Worm (Caenorhabditis elegans) whole organism, L4 larva: ENCODE measurements around the gene C30F2.4.
A peak's percentile ranks its signal among the peaks of the same experiment; 100 is the strongest.

Experiments used
- F10B5.3 ChIP-seq: sonication (generic microtip); optimal IDR thresholded peaks from 2 replicates; lab custom pipeline; 2016; ENCODE audit warnings: mild to moderate bottlenecking, missing genetic modification characterization, missing compliant biosample characterization
- F44E2.7 ChIP-seq: fragments of 200-800 bp; sonication (Bioruptor generic); IDR thresholded peaks from 2 replicates; pipeline ENCODE4 v2.1.2; 2022; ENCODE audit warnings: missing genetic modification characterization, missing compliant biosample characterization
- F49E8.2 ChIP-seq: sonication (generic microtip); optimal IDR thresholded peaks from 2 replicates; lab custom pipeline; 2016; ENCODE audit warnings: missing compliant biosample characterization, mild to moderate bottlenecking, missing genetic modification characterization, borderline replicate concordance
- T20F7.1 ChIP-seq: fragments of 200-800 bp; sonication (Bioruptor generic); optimal IDR thresholded peaks from 2 replicates; lab custom pipeline; 2018; ENCODE audit warnings: mild to moderate bottlenecking, missing genetic modification characterization, missing compliant biosample characterization
- attf-4 ChIP-seq: sonication (generic microtip); optimal IDR thresholded peaks from 3 replicates; lab custom pipeline; 2017; ENCODE audit warnings: missing biosample characterization, missing genetic modification characterization
- ceh-32 ChIP-seq: sonication (generic microtip); optimal IDR thresholded peaks from 2 replicates; lab custom pipeline; 2016; ENCODE audit warnings: mild to moderate bottlenecking, missing genetic modification characterization, missing compliant biosample characterization; ENCODE audit not compliant: poor library complexity
- ceh-62 ChIP-seq: sonication (generic microtip); optimal IDR thresholded peaks from 2 replicates; lab custom pipeline; 2017; ENCODE audit warnings: missing biosample characterization, missing genetic modification characterization
- ceh-82 ChIP-seq: sonication (generic microtip); optimal IDR thresholded peaks from 2 replicates; lab custom pipeline; 2017; ENCODE audit warnings: missing biosample characterization, missing genetic modification characterization
- ces-1 ChIP-seq: fragments of 150-350 bp; sonication (generic microtip); optimal IDR thresholded peaks from 4 replicates; lab custom pipeline; 2014; ENCODE audit warnings: missing biosample characterization, missing genetic modification reagents, missing genetic modification characterization
- cey-2 ChIP-seq: sonication (generic microtip); optimal IDR thresholded peaks from 3 replicates; lab custom pipeline; 2017; ENCODE audit warnings: missing genetic modification characterization, mild to moderate bottlenecking, missing compliant biosample characterization, antibody characterized with exemption, borderline replicate concordance; ENCODE audit not compliant: insufficient read depth
- daf-16 ChIP-seq, 3 experiments: sonication (generic microtip); optimal IDR thresholded peaks; 2 replicates each; lab custom pipeline; 2016 to 2017; ENCODE audit warnings: missing genetic modification characterization in 3 of 3, missing genetic modification reagents in 3 of 3, mild to moderate bottlenecking in 2 of 3, missing compliant biosample characterization in 2 of 3, missing biosample characterization in 1 of 3, moderate library complexity in 1 of 3
- daf-19 ChIP-seq: fragments of 200-800 bp; sonication (Bioruptor generic); conservative IDR thresholded peaks from 2 replicates; pipeline ENCODE4 v1.3.6; 2022; ENCODE audit warnings: missing genetic modification characterization, missing compliant biosample characterization
- daf-8 ChIP-seq: fragments of 200-800 bp; sonication (Bioruptor generic); IDR thresholded peaks from 2 replicates; pipeline ENCODE4 v1.3.6; 2022; ENCODE audit warnings: missing genetic modification characterization, missing compliant biosample characterization
- dmd-6 ChIP-seq: fragments of 200-800 bp; sonication (Bioruptor generic); IDR thresholded peaks from 2 replicates; pipeline ENCODE4 v1.3.6; 2022; ENCODE audit warnings: missing genetic modification reagents, missing genetic modification characterization, missing compliant biosample characterization
- dmd-9 ChIP-seq: fragments of 200-800 bp; sonication (Bioruptor generic); IDR thresholded peaks from 2 replicates; pipeline ENCODE4 v1.3.6; 2022; ENCODE audit warnings: missing genetic modification reagents, missing genetic modification characterization, missing compliant biosample characterization
- dpl-1 ChIP-seq: fragments of 150-350 bp; optimal IDR thresholded peaks from 2 replicates; lab custom pipeline; 2014; ENCODE audit warnings: missing biosample characterization, missing genetic modification reagents, missing genetic modification characterization
- duxl-1 ChIP-seq: sonication (generic microtip); optimal IDR thresholded peaks from 2 replicates; lab custom pipeline; 2016; ENCODE audit warnings: mild to moderate bottlenecking, missing genetic modification characterization, moderate library complexity, missing compliant biosample characterization; ENCODE audit not compliant: poor library complexity
- dve-1 ChIP-seq: sonication (generic microtip); optimal IDR thresholded peaks from 2 replicates; lab custom pipeline; 2017; ENCODE audit warnings: antibody characterized with exemption, mild to moderate bottlenecking, missing genetic modification characterization, missing compliant biosample characterization; ENCODE audit not compliant: insufficient read depth
- fos-1 ChIP-seq: fragments of 150-350 bp; optimal IDR thresholded peaks from 2 replicates; lab custom pipeline; 2014; ENCODE audit warnings: missing biosample characterization, missing genetic modification characterization
- gei-8 ChIP-seq: fragments of 200-800 bp; sonication (Bioruptor generic); optimal IDR thresholded peaks from 2 replicates; lab custom pipeline; 2018; ENCODE audit warnings: mild to moderate bottlenecking, missing genetic modification characterization, missing compliant biosample characterization
- hlh-11 ChIP-seq: fragments of 200-800 bp; sonication (Bioruptor generic); optimal IDR thresholded peaks from 2 replicates; lab custom pipeline; 2018; ENCODE audit warnings: mild to moderate bottlenecking, missing genetic modification characterization, missing compliant biosample characterization
- hmg-1.1 ChIP-seq: fragments of 200-800 bp; sonication (Bioruptor generic); IDR thresholded peaks from 2 replicates; pipeline ENCODE4 v1.3.6; 2022; ENCODE audit warnings: missing genetic modification reagents, missing genetic modification characterization, missing compliant biosample characterization
- lin-13 ChIP-seq: fragments of 150-350 bp; optimal IDR thresholded peaks from 2 replicates; lab custom pipeline; 2014; ENCODE audit warnings: missing biosample characterization, missing genetic modification reagents, missing genetic modification characterization
- lin-29 ChIP-seq: fragments of 200-800 bp; sonication (Bioruptor generic); IDR thresholded peaks from 2 replicates; pipeline ENCODE4 v1.3.6; 2022; ENCODE audit warnings: missing genetic modification reagents, missing genetic modification characterization, missing compliant biosample characterization
- lin-38 ChIP-seq: fragments of 200-800 bp; sonication (Bioruptor generic); IDR thresholded peaks from 2 replicates; pipeline ENCODE4 v1.3.6; 2022; ENCODE audit warnings: missing genetic modification reagents, missing genetic modification characterization, missing compliant biosample characterization
- lin-39 ChIP-seq: fragments of 150-350 bp; optimal IDR thresholded peaks from 2 replicates; lab custom pipeline; 2014; ENCODE audit warnings: missing biosample characterization, missing genetic modification reagents, missing genetic modification characterization
- lir-3 ChIP-seq: sonication (generic microtip); optimal IDR thresholded peaks from 2 replicates; lab custom pipeline; 2016; ENCODE audit warnings: mild to moderate bottlenecking, missing genetic modification characterization, missing compliant biosample characterization
- lsy-2 ChIP-seq, 2 experiments: fragments of 150-350 bp in 1 of 2; sonication (generic microtip) in 1 of 2; optimal IDR thresholded peaks; 2 replicates each; lab custom pipeline; 2014 to 2017; ENCODE audit warnings: missing biosample characterization in 2 of 2, missing genetic modification characterization in 2 of 2
- mdl-1 ChIP-seq, 2 experiments: fragments of 150-350 bp in 1 of 2; sonication (generic microtip) in 1 of 2; optimal IDR thresholded peaks; 2 replicates each; lab custom pipeline; 2014 to 2017; ENCODE audit warnings: missing biosample characterization in 2 of 2, missing genetic modification characterization in 2 of 2
- mep-1 ChIP-seq: fragments of 150-350 bp; sonication (generic microtip); optimal IDR thresholded peaks from 3 replicates; lab custom pipeline; 2014; ENCODE audit warnings: missing biosample characterization, missing genetic modification characterization
- nhr-25 ChIP-seq: sonication (generic microtip); optimal IDR thresholded peaks from 2 replicates; lab custom pipeline; 2017; ENCODE audit warnings: missing genetic modification characterization, mild to moderate bottlenecking, missing compliant biosample characterization, antibody characterized with exemption, moderate library complexity, borderline replicate concordance; ENCODE audit not compliant: insufficient read depth
- nhr-28 ChIP-seq: fragments of 150-350 bp; optimal IDR thresholded peaks from 2 replicates; lab custom pipeline; 2014; ENCODE audit warnings: missing biosample characterization, missing genetic modification characterization
- nhr-6 ChIP-seq: fragments of 150-350 bp; optimal IDR thresholded peaks from 2 replicates; lab custom pipeline; 2014; ENCODE audit warnings: missing biosample characterization, missing genetic modification characterization
- nhr-76 ChIP-seq: fragments of 150-350 bp; optimal IDR thresholded peaks from 2 replicates; lab custom pipeline; 2014; ENCODE audit warnings: missing biosample characterization, missing genetic modification characterization
- nhr-77 ChIP-seq: fragments of 150-350 bp; optimal IDR thresholded peaks from 2 replicates; lab custom pipeline; 2014; ENCODE audit warnings: missing biosample characterization, missing genetic modification characterization
- pqm-1 ChIP-seq: sonication (generic microtip); optimal IDR thresholded peaks from 2 replicates; lab custom pipeline; 2017; ENCODE audit warnings: missing biosample characterization, missing genetic modification characterization
- set-16 ChIP-seq: fragments of 200-800 bp; sonication (Bioruptor generic); IDR thresholded peaks from 2 replicates; pipeline ENCODE4 v1.3.6; 2022; ENCODE audit warnings: missing genetic modification reagents, missing genetic modification characterization, missing compliant biosample characterization
- snpc-1.2 ChIP-seq: fragments of 200-800 bp; sonication (Bioruptor generic); IDR thresholded peaks from 2 replicates; pipeline ENCODE4 v1.3.6; 2022; ENCODE audit warnings: missing genetic modification reagents, missing genetic modification characterization, missing compliant biosample characterization
- spr-3 ChIP-seq: fragments of 200-800 bp; sonication (Bioruptor generic); optimal IDR thresholded peaks from 2 replicates; lab custom pipeline; 2018; ENCODE audit warnings: mild to moderate bottlenecking, missing genetic modification characterization, missing compliant biosample characterization
- tag-97 ChIP-seq: fragments of 200-800 bp; sonication (Bioruptor generic); IDR thresholded peaks from 2 replicates; pipeline ENCODE4 v1.3.6; 2022; ENCODE audit warnings: missing genetic modification characterization, missing compliant biosample characterization
- tra-1 ChIP-seq: fragments of 200-800 bp; sonication (Bioruptor generic); IDR thresholded peaks from 2 replicates; pipeline ENCODE4 v1.3.6; 2022; ENCODE audit warnings: missing genetic modification reagents, missing genetic modification characterization, missing compliant biosample characterization
- unc-130 ChIP-seq: sonication (generic microtip); optimal IDR thresholded peaks from 2 replicates; lab custom pipeline; 2016; ENCODE audit warnings: missing genetic modification reagents, missing genetic modification characterization, missing compliant biosample characterization
- unc-39 ChIP-seq: sonication (generic microtip); optimal IDR thresholded peaks from 2 replicates; lab custom pipeline; 2017; ENCODE audit warnings: missing biosample characterization, missing genetic modification characterization
- unc-62 ChIP-seq, 3 experiments: fragments of 150-350 bp in 1 of 3; sonication (generic microtip); optimal IDR thresholded peaks in 2 of 3; peaks in 1 of 3; 1 replicate in 1 of 3; 2 replicates in 2 of 3; lab custom pipeline; 2014 to 2017; ENCODE audit warnings: missing biosample characterization in 3 of 3, missing genetic modification characterization in 3 of 3, missing genetic modification reagents in 3 of 3, missing genotype in 1 of 3
- zag-1 ChIP-seq: fragments of 150-350 bp; optimal IDR thresholded peaks from 2 replicates; lab custom pipeline; 2014; ENCODE audit warnings: missing biosample characterization, missing genetic modification characterization
- zfp-3 ChIP-seq: fragments of 200-800 bp; sonication (Bioruptor generic); conservative IDR thresholded peaks from 2 replicates; pipeline ENCODE4 v1.3.6; 2022; ENCODE audit warnings: missing genetic modification reagents, missing genetic modification characterization, missing compliant biosample characterization

C30F2.4 gene

DNA sequence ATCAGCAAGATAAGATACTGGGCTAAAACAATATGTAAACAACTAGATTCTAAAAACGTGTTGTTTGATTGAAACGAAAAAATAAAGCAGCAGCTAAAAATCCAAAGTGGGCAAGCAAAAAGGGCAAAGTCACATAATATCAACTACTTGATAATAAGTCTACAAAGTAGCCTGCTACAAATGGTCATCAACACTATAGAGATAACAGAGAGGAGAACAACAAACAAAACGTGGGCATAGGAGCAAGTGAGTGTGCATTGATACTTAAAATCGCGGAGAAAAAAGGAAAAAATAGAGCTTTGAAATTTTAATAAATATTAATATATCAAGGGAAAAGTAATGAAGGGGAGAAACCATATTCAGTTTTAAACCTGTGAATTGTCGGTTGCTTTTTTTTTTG is 34.6 kb downstream of the C30F2.4 start:
- peak in 1 of 2 experiments; percentile 34 for TF ChIP-seq mdl-1 (tag; optimal IDR thresholded peaks at IDR 0.05; lab: Kevin White, UChicago)
- TF ChIP-seq nhr-77 (tag; lab: Kevin White, UChicago) = peak; percentile 22
- TF ChIP-seq dve-1 (tag; lab: Kevin White, UChicago) = peak; percentile 19
- peak; percentile 95 for TF ChIP-seq nhr-28 (tag; lab: Kevin White, UChicago)
- TF ChIP-seq lin-38 (GFP tag; lab: Robert Waterston, UW) = no peak
- no peak for TF ChIP-seq spr-3 (GFP tag; lab: Kevin White, UChicago)
- no peak for TF ChIP-seq tag-97 (GFP tag; lab: Robert Waterston, UW)
- 0 out of 2 replicates have a peak, but pooled peaks have one; percentile 16 for TF ChIP-seq dmd-6
- TF ChIP-seq hlh-11 = peak; percentile 35
- TF ChIP-seq daf-16 (GFP tag; optimal IDR thresholded peaks at IDR 0.05; lab: Kevin White, UChicago) = no peak
- TF ChIP-seq daf-16 (tag; optimal IDR thresholded peaks at IDR 0.05; lab: Kevin White, UChicago) = peak; percentile 93
- TF ChIP-seq pqm-1 (tag; lab: Kevin White, UChicago) = peak; percentile 21
- TF ChIP-seq tra-1 (GFP tag; lab: Robert Waterston, UW) = no peak

DNA sequence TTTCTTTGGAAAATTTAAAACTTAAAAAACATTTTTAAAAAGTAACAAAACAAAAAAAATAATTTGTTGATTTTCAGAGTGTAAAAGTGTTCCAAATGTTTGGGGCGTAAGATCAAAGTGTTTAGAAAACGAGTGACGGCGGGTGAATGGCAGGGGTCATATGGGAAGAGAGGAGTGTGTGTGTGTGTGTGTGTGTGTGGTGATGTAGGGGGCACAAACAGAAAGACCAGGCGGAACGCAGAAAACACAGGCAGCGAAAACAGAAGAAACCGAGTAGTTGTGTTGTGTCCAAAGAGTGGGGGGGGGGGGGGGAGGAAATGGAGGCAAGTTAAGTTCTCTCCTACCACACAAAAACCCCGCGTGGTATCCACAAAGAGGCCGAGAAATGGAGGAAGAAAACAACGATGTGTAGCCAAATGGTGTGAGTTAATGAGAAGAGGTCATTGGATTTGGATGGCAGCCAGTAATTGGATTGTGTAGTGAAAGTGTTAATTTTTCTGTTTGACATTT is 36.1 kb downstream of the C30F2.4 start, which contains the start of gene B0395.3:
B0395.3 (minus strand) TSS at position 51 of the 510 bp plus-strand sequence.
- no peak for TF ChIP-seq dmd-9 (GFP tag; lab: Robert Waterston, UW)
- no peak for TF ChIP-seq lir-3 (tag; lab: Kevin White, UChicago)
- TF ChIP-seq snpc-1.2 = no peak
- TF ChIP-seq T20F7.1 = no peak
- no peak for TF ChIP-seq daf-19 (GFP tag; lab: Robert Waterston, UW)
- TF ChIP-seq lin-39 = no peak
- TF ChIP-seq zag-1 (tag; lab: Kevin White, UChicago) = no peak
- no peak for TF ChIP-seq attf-4 (tag; lab: Kevin White, UChicago)
- no peak for TF ChIP-seq fos-1 (tag; lab: Kevin White, UChicago)
- no peak for TF ChIP-seq ceh-32 (tag; lab: Kevin White, UChicago)
- no peak for TF ChIP-seq duxl-1 (tag; lab: Kevin White, UChicago)
- peak in 1 of 2 experiments; percentile 97 for TF ChIP-seq unc-62 (GFP tag; optimal IDR thresholded peaks at IDR 0.05 in 1 of 2; lab: Kevin White, UChicago)
- no peak for TF ChIP-seq unc-62 (tag; optimal IDR thresholded peaks at IDR 0.05; lab: Kevin White, UChicago)
- peak; percentile 8 for TF ChIP-seq nhr-6 (tag; lab: Kevin White, UChicago)
- TF ChIP-seq spr-3 (GFP tag; lab: Kevin White, UChicago) = no peak
- TF ChIP-seq gei-8 (GFP tag; lab: Kevin White, UChicago) = no peak
- TF ChIP-seq dpl-1 (GFP tag; lab: Kevin White, UChicago) = no peak
- no peak for TF ChIP-seq unc-130 (GFP tag; lab: Kevin White, UChicago)
- no peak for TF ChIP-seq tra-1 (GFP tag; lab: Robert Waterston, UW)
- TF ChIP-seq daf-16 (GFP tag; optimal IDR thresholded peaks at IDR 0.05; lab: Kevin White, UChicago) = peak in 1 of 2 experiments; percentile 66
- peak; percentile 67 for TF ChIP-seq daf-16 (tag; optimal IDR thresholded peaks at IDR 0.05; lab: Kevin White, UChicago)
- peak in 1 of 2 experiments; percentile 30 for TF ChIP-seq lsy-2 (tag; optimal IDR thresholded peaks at IDR 0.05; lab: Kevin White, UChicago)
- peak; percentile 99 for TF ChIP-seq nhr-28 (tag; lab: Kevin White, UChicago)
- peak in 1 of 2 experiments; percentile 69 for TF ChIP-seq mdl-1 (tag; optimal IDR thresholded peaks at IDR 0.05; lab: Kevin White, UChicago)
- no peak for TF ChIP-seq ceh-62 (tag; lab: Kevin White, UChicago)
- TF ChIP-seq F49E8.2 (tag; lab: Kevin White, UChicago) = no peak
- peak; percentile 24 for TF ChIP-seq nhr-25 (tag; lab: Kevin White, UChicago)
- TF ChIP-seq pqm-1 (tag; lab: Kevin White, UChicago) = no peak
- no peak for TF ChIP-seq lin-13 (GFP tag; lab: Kevin White, UChicago)
- TF ChIP-seq unc-39 (tag; lab: Kevin White, UChicago) = no peak
- no peak for TF ChIP-seq ceh-82 (tag; lab: Kevin White, UChicago)
- TF ChIP-seq lin-29 = no peak
- no peak for TF ChIP-seq nhr-76 (tag; lab: Kevin White, UChicago)
- TF ChIP-seq zfp-3 (GFP tag; lab: Robert Waterston, UW) = no peak
- no peak for TF ChIP-seq F44E2.7
- no peak for TF ChIP-seq daf-8
- TF ChIP-seq mep-1 = peak; percentile 69
- no peak for TF ChIP-seq ces-1 (GFP tag; lab: Kevin White, UChicago)
- TF ChIP-seq hmg-1.1 (GFP tag; lab: Robert Waterston, UW) = peak; percentile 75
- no peak for TF ChIP-seq cey-2 (tag; lab: Kevin White, UChicago)
- no peak for TF ChIP-seq F10B5.3 (tag; lab: Kevin White, UChicago)
- TF ChIP-seq dmd-6 = peak; percentile 75
- TF ChIP-seq set-16 = peak; percentile 40; the same call in 1 of the 2 replicates
